Fruit fly (Drosophila melanogaster) whole organism, embryonic: ENCODE results near the gene CG3651.

Experiments
- Asciz ChIP-seq: fragments of 200-800 bp; sonication (Bioruptor generic); optimal IDR thresholded peaks from 2 replicates; lab custom pipeline; 2017; ENCODE audit warnings: missing biosample characterization, mild to moderate bottlenecking, missing genetic modification characterization, missing genetic modification reagents
- Atf-2 ChIP-seq: fragments of 200-800 bp; sonication (Bioruptor generic); optimal IDR thresholded peaks from 2 replicates; lab custom pipeline; 2016; ENCODE audit warnings: missing biosample characterization, missing genetic modification characterization
- Blimp-1 ChIP-seq: fragments of 200-800 bp; sonication (Bioruptor generic); optimal IDR thresholded peaks from 3 replicates; lab custom pipeline; 2018; ENCODE audit warnings: missing biosample characterization, missing genetic modification characterization, mild to moderate bottlenecking, moderate library complexity, missing genetic modification reagents
- Bteb2 ChIP-seq: fragments of 200-800 bp; sonication (Bioruptor generic); optimal IDR thresholded peaks from 2 replicates; lab custom pipeline; 2016; ENCODE audit warnings: missing biosample characterization, missing genetic modification characterization
- C15 ChIP-seq: fragments of 200-800 bp; sonication (Bioruptor generic); IDR thresholded peaks from 3 replicates; pipeline ENCODE4 v1.3.6; 2022; ENCODE audit warnings: missing biosample characterization, missing genetic modification characterization
- CG10543 ChIP-seq: fragments of 200-800 bp; sonication (Bioruptor generic); optimal IDR thresholded peaks from 3 replicates; lab custom pipeline; 2017; ENCODE audit warnings: missing biosample characterization, mild to moderate bottlenecking, missing genetic modification characterization, moderate library complexity
- CG11696 ChIP-seq: fragments of 200-800 bp; sonication (Bioruptor generic); IDR thresholded peaks from 2 replicates; pipeline ENCODE4 v1.3.6; 2022; ENCODE audit warnings: missing biosample characterization, missing genetic modification characterization
- CG1233 ChIP-seq: fragments of 200-800 bp; sonication (Bioruptor generic); optimal IDR thresholded peaks from 4 replicates; lab custom pipeline; 2018; ENCODE audit warnings: missing biosample characterization, mild to moderate bottlenecking, missing genetic modification characterization
- CG14710 ChIP-seq: fragments of 200-800 bp; sonication (Bioruptor generic); optimal IDR thresholded peaks from 3 replicates; lab custom pipeline; 2019; ENCODE audit warnings: missing biosample characterization, mild to moderate bottlenecking, missing genetic modification characterization, moderate library complexity
- CG15514 ChIP-seq: fragments of 200-800 bp; sonication (Bioruptor generic); optimal IDR thresholded peaks from 3 replicates; lab custom pipeline; 2017; ENCODE audit warnings: missing biosample characterization, missing genetic modification characterization, mild to moderate bottlenecking, moderate library complexity, missing genetic modification reagents
- CG1602 ChIP-seq: fragments of 200-800 bp; sonication (Bioruptor generic); optimal IDR thresholded peaks from 3 replicates; lab custom pipeline; 2016; ENCODE audit warnings: missing biosample characterization, missing genetic modification characterization
- CG17359 ChIP-seq: fragments of 200-800 bp; sonication (Bioruptor generic); optimal IDR thresholded peaks from 3 replicates; lab custom pipeline; 2018; ENCODE audit warnings: missing biosample characterization, mild to moderate bottlenecking, missing genetic modification characterization, moderate library complexity
- CG18262 ChIP-seq: fragments of 200-800 bp; optimal IDR thresholded peaks from 3 replicates; lab custom pipeline; 2019; ENCODE audit warnings: missing biosample characterization, mild to moderate bottlenecking, missing genetic modification characterization, moderate library complexity
- CG4730 ChIP-seq: fragments of 200-800 bp; sonication (Bioruptor generic); IDR thresholded peaks from 2 replicates; pipeline ENCODE4 v1.3.6; 2022; ENCODE audit warnings: missing biosample characterization, missing genetic modification characterization
- CG5180 ChIP-seq: fragments of 200-800 bp; sonication (Bioruptor generic); optimal IDR thresholded peaks from 3 replicates; lab custom pipeline; 2017; ENCODE audit warnings: missing biosample characterization, missing genetic modification characterization, mild to moderate bottlenecking, moderate library complexity, missing genetic modification reagents
- CG6683 ChIP-seq: fragments of 200-800 bp; sonication (Bioruptor generic); optimal IDR thresholded peaks from 2 replicates; lab custom pipeline; 2017; ENCODE audit warnings: missing biosample characterization, mild to moderate bottlenecking, missing genetic modification characterization, missing genetic modification reagents
- CG6765 ChIP-seq: fragments of 200-800 bp; sonication (Bioruptor generic); optimal IDR thresholded peaks from 3 replicates; lab custom pipeline; 2017; ENCODE audit warnings: missing biosample characterization, mild to moderate bottlenecking, missing genetic modification characterization
- CG8281 ChIP-seq: fragments of 200-800 bp; sonication (Bioruptor generic); optimal IDR thresholded peaks from 2 replicates; lab custom pipeline; 2018; ENCODE audit warnings: missing biosample characterization, mild to moderate bottlenecking, missing genetic modification characterization, moderate library complexity
- CG9215 ChIP-seq: fragments of 200-800 bp; sonication (Bioruptor generic); IDR thresholded peaks from 2 replicates; pipeline ENCODE4 v1.3.6; 2022; ENCODE audit warnings: missing biosample characterization, missing genetic modification characterization
- CrebB ChIP-seq: fragments of 200-800 bp; sonication (Bioruptor generic); optimal IDR thresholded peaks from 3 replicates; lab custom pipeline; 2018; ENCODE audit warnings: missing biosample characterization, mild to moderate bottlenecking, missing genetic modification characterization
- Eip74EF ChIP-seq, 2 experiments: fragments of 200-800 bp in 1 of 2; fragments of >200 bp in 1 of 2; sonication (Bioruptor generic) in 1 of 2; optimal IDR thresholded peaks; 2 replicates each; lab custom pipeline; 2017 to 2019; ENCODE audit warnings: missing biosample characterization in 2 of 2, missing genetic modification characterization in 2 of 2, mild to moderate bottlenecking in 1 of 2, moderate library complexity in 1 of 2
- Fer1 ChIP-seq: fragments of 200-800 bp; sonication (Bioruptor generic); optimal IDR thresholded peaks from 2 replicates; lab custom pipeline; 2017; ENCODE audit warnings: missing biosample characterization, mild to moderate bottlenecking, missing genetic modification characterization
- H15 ChIP-seq: fragments of 200-800 bp; sonication (Bioruptor generic); IDR thresholded peaks from 3 replicates; pipeline ENCODE4 v1.3.6; 2022; ENCODE audit warnings: missing biosample characterization, missing genetic modification characterization
- HLHmδ ChIP-seq: fragments of 200-800 bp; sonication (Bioruptor generic); optimal IDR thresholded peaks from 2 replicates; lab custom pipeline; 2018; ENCODE audit warnings: missing biosample characterization, mild to moderate bottlenecking, missing genetic modification characterization, moderate library complexity
- Med ChIP-seq: fragments of 200-800 bp; sonication (Bioruptor generic); peaks from one replicate; lab custom pipeline; 2016; ENCODE audit warnings: missing biosample characterization, missing genetic modification characterization, mild to moderate bottlenecking, inconsistent platforms, moderate library complexity
- Neu2 ChIP-seq: fragments of 200-800 bp; sonication (Bioruptor generic); optimal IDR thresholded peaks from 3 replicates; lab custom pipeline; 2016; ENCODE audit warnings: missing biosample characterization, missing genetic modification characterization, borderline replicate concordance
- Spps ChIP-seq: fragments of 200-800 bp; sonication (Bioruptor generic); optimal IDR thresholded peaks from 2 replicates; lab custom pipeline; 2018; ENCODE audit warnings: missing biosample characterization, mild to moderate bottlenecking, missing genetic modification characterization
- Trl ChIP-seq, 3 experiments: fragments of >200 bp in 2 of 3; fragments of 200-800 bp in 1 of 3; sonication (Bioruptor generic) in 1 of 3; optimal IDR thresholded peaks; 2 replicates in 1 of 3; 3 replicates in 2 of 3; lab custom pipeline; 2016 to 2017; ENCODE audit warnings: missing biosample characterization in 1 of 3, missing genetic modification characterization in 1 of 3
- aop ChIP-seq: fragments of 200-800 bp; sonication (Bioruptor generic); IDR thresholded peaks from 2 replicates; pipeline ENCODE4 v1.3.6; 2022; ENCODE audit warnings: missing biosample characterization, missing genetic modification characterization
- az2 ChIP-seq: fragments of 200-800 bp; sonication (Bioruptor generic); optimal IDR thresholded peaks from 3 replicates; lab custom pipeline; 2016; ENCODE audit warnings: missing biosample characterization, missing genetic modification characterization
- btn ChIP-seq: fragments of 200-800 bp; sonication (Bioruptor generic); optimal IDR thresholded peaks from 2 replicates; lab custom pipeline; 2016; ENCODE audit warnings: missing biosample characterization, missing genetic modification characterization
- chinmo ChIP-seq: fragments of 200-800 bp; sonication (Bioruptor generic); IDR thresholded peaks from 4 replicates; pipeline ENCODE4 v1.3.6; 2022; ENCODE audit warnings: missing biosample characterization, missing genetic modification characterization; ENCODE audit not compliant: partially characterized antibody
- dati ChIP-seq: fragments of 200-800 bp; sonication (Bioruptor generic); IDR thresholded peaks from 2 replicates; pipeline ENCODE4 v1.3.6; 2022; ENCODE audit warnings: missing biosample characterization, missing genetic modification characterization
- fd64A ChIP-seq: fragments of 200-800 bp; sonication (Bioruptor generic); optimal IDR thresholded peaks from 3 replicates; lab custom pipeline; 2018; ENCODE audit warnings: missing biosample characterization, mild to moderate bottlenecking, missing genetic modification characterization
- kah ChIP-seq: fragments of 200-800 bp; sonication (Bioruptor generic); optimal IDR thresholded peaks from 2 replicates; lab custom pipeline; 2018; ENCODE audit warnings: missing biosample characterization, mild to moderate bottlenecking, missing genetic modification characterization
- kay ChIP-seq: fragments of 200-800 bp; sonication (Bioruptor generic); optimal IDR thresholded peaks from 2 replicates; lab custom pipeline; 2016; ENCODE audit warnings: missing biosample characterization, missing genetic modification characterization
- lab ChIP-seq: fragments of 200-800 bp; sonication (Bioruptor generic); optimal IDR thresholded peaks from 3 replicates; lab custom pipeline; 2017; ENCODE audit warnings: missing biosample characterization, missing genetic modification characterization, mild to moderate bottlenecking, moderate library complexity, missing genetic modification reagents
- mirr ChIP-seq: fragments of 200-800 bp; sonication (Bioruptor generic); optimal IDR thresholded peaks from 3 replicates; lab custom pipeline; 2018; ENCODE audit warnings: missing biosample characterization, mild to moderate bottlenecking, missing genetic modification characterization
- nau ChIP-seq: fragments of 200-800 bp; sonication (Bioruptor generic); optimal IDR thresholded peaks from 3 replicates; lab custom pipeline; 2017; ENCODE audit warnings: missing biosample characterization, mild to moderate bottlenecking, missing genetic modification characterization, missing genetic modification reagents
- odd ChIP-seq: fragments of 200-800 bp; sonication (Bioruptor generic); optimal IDR thresholded peaks from 2 replicates; lab custom pipeline; 2017; ENCODE audit warnings: missing biosample characterization, mild to moderate bottlenecking, missing genetic modification characterization
- pita ChIP-seq: fragments of 200-800 bp; sonication (Bioruptor generic); optimal IDR thresholded peaks from 2 replicates; lab custom pipeline; 2017; ENCODE audit warnings: missing biosample characterization, mild to moderate bottlenecking, missing genetic modification characterization
- pros ChIP-seq: fragments of 200-800 bp; sonication (Bioruptor generic); optimal IDR thresholded peaks from 3 replicates; lab custom pipeline; 2019; ENCODE audit warnings: missing biosample characterization, mild to moderate bottlenecking, missing genetic modification characterization, moderate library complexity
- scrt ChIP-seq: fragments of 200-800 bp; sonication (Bioruptor generic); optimal IDR thresholded peaks from 2 replicates; lab custom pipeline; 2018; ENCODE audit warnings: missing biosample characterization, mild to moderate bottlenecking, missing genetic modification characterization, moderate library complexity
- sqz ChIP-seq: fragments of 200-800 bp; sonication (Bioruptor generic); optimal IDR thresholded peaks from 3 replicates; lab custom pipeline; 2018; ENCODE audit warnings: missing biosample characterization, mild to moderate bottlenecking, missing genetic modification characterization
- tap ChIP-seq: fragments of 200-800 bp; optimal IDR thresholded peaks from 3 replicates; lab custom pipeline; 2019; ENCODE audit warnings: missing biosample characterization, mild to moderate bottlenecking, missing genetic modification characterization, moderate library complexity
- tna ChIP-seq: fragments of 200-800 bp; sonication (Bioruptor generic); IDR thresholded peaks from 2 replicates; pipeline ENCODE4 v1.3.6; 2022; ENCODE audit warnings: missing biosample characterization, missing genetic modification characterization; ENCODE audit not compliant: partially characterized antibody
- trem ChIP-seq: fragments of 200-800 bp; optimal IDR thresholded peaks from 3 replicates; lab custom pipeline; 2019; ENCODE audit warnings: missing biosample characterization, mild to moderate bottlenecking, missing genetic modification characterization, moderate library complexity
- unc-4 ChIP-seq: fragments of 200-800 bp; sonication (Bioruptor generic); IDR thresholded peaks from 2 replicates; pipeline ENCODE4 v1.3.6; 2022; ENCODE audit warnings: missing biosample characterization, missing genetic modification characterization; ENCODE audit not compliant: partially characterized antibody
- vvl ChIP-seq: fragments of 200-800 bp; sonication (Bioruptor generic); IDR thresholded peaks from 2 replicates; pipeline ENCODE4 v1.3.6; 2022; ENCODE audit warnings: missing biosample characterization, missing genetic modification characterization

CG3651 gene

DNA sequence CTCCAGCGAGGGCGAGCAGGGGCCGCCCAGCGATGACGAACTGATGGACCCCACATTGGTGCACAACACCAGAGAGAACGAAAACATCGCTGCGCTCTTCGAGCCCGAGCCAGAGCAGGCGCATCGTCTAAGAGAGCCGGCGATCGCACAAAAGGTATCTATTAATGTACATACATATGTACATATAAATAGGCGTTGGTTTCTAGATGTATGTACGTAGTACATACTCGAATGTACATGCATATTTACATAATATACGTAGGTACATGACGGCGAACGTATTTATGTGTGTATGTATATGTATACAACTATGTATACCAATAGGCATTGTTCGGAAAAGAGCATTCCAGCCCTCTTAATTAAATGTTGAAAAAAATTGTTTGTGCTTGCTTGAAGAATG, 23.0 kb downstream of the CG3651 start (continued):
- TF ChIP-seq CG1602 (GFP tag; lab: Kevin White, UChicago) (no peak), CG1233 (GFP tag; lab: Kevin White, UChicago) (peak; percentile 84), kah (GFP tag; lab: Kevin White, UChicago) (peak; percentile 50), Eip74EF (GFP tag; optimal IDR thresholded peaks at IDR 0.05; lab: Kevin White, UChicago) (no peak), CG15514 (peak; percentile 52), CG17359 (peak; percentile 67), mirr (GFP tag; lab: Kevin White, UChicago) (peak; percentile 94), Bteb2 (GFP tag; lab: Kevin White, UChicago) (no peak), aop (GFP tag; lab: Robert Waterston, UW) (no peak), C15 (GFP tag; lab: Robert Waterston, UW) (peak; percentile 33; the same call in 1 of the 3 replicates), tna (GFP tag; lab: Robert Waterston, UW) (no peak), btn (GFP tag; lab: Kevin White, UChicago) (no peak), Neu2 (GFP tag; lab: Kevin White, UChicago) (no peak), H15 (no peak), Blimp-1 (GFP tag; lab: Kevin White, UChicago) (peak; percentile 59), CG10543 (GFP tag; lab: Kevin White, UChicago) (peak; percentile 0), CG9215 (GFP tag; lab: Robert Waterston, UW) (no peak), Trl (optimal IDR thresholded peaks at IDR 0.05; lab: Kevin White, UChicago) (peak; percentile 38 to 54), Trl (GFP tag; optimal IDR thresholded peaks at IDR 0.05; lab: Kevin White, UChicago) (no peak), scrt (peak; percentile 4), pros (GFP tag; lab: Kevin White, UChicago) (peak; percentile 25), CG18262 (tag; lab: Kevin White, UChicago) (peak; percentile 41), fd64A (GFP tag; lab: Kevin White, UChicago) (peak; percentile 89), az2 (GFP tag; lab: Kevin White, UChicago) (no peak), CG14710 (tag; lab: Kevin White, UChicago) (peak; percentile 61), Spps (tag; lab: Kevin White, UChicago) (peak; percentile 32), CG6765 (GFP tag; lab: Kevin White, UChicago) (peak; percentile 74), HLHmδ (peak; percentile 72), CG4730 (GFP tag; lab: Robert Waterston, UW) (no peak), kay (GFP tag; lab: Kevin White, UChicago) (no peak), CrebB (peak; percentile 2), CG5180 (GFP tag; lab: Kevin White, UChicago) (peak; percentile 51), odd (GFP tag; lab: Kevin White, UChicago) (no peak), Fer1 (peak; percentile 80), trem (tag; lab: Kevin White, UChicago) (no peak), CG11696 (GFP tag; lab: Robert Waterston, UW) (no peak), tap (tag; lab: Kevin White, UChicago) (peak; percentile 59), CG6683 (GFP tag; lab: Kevin White, UChicago) (peak; percentile 15), sqz (GFP tag; lab: Kevin White, UChicago) (peak; percentile 72), nau (GFP tag; lab: Kevin White, UChicago) (peak; percentile 54), vvl (no peak), dati (GFP tag; lab: Robert Waterston, UW) (no peak), chinmo (0 out of 4 replicates have a peak, but pooled peaks have one; percentile 32), pita (GFP tag; lab: Kevin White, UChicago) (no peak), Atf-2 (GFP tag; lab: Kevin White, UChicago) (no peak), lab (GFP tag; lab: Kevin White, UChicago) (peak; percentile 80), CG8281 (tag; lab: Kevin White, UChicago) (peak; percentile 39), unc-4 (GFP tag; lab: Robert Waterston, UW) (no peak), Asciz (GFP tag; lab: Kevin White, UChicago) (peak; percentile 76), Med (peak; percentile 58)
